Worm (Caenorhabditis elegans) whole organism, young adult: ENCODE results near the gene ZK856.18.

Source experiments
- B0035.1 ChIP-seq: sonication (generic microtip); optimal IDR thresholded peaks from 2 replicates; lab custom pipeline; 2016; ENCODE audit warnings: missing genetic modification characterization, mild to moderate bottlenecking, missing compliant biosample characterization, missing genotype, missing genetic modification reagents
- F57A8.1 ChIP-seq: fragments of 200-800 bp; sonication (Bioruptor generic); optimal IDR thresholded peaks from 2 replicates; lab custom pipeline; 2018; ENCODE audit warnings: mild to moderate bottlenecking, missing genetic modification characterization, moderate library complexity, missing compliant biosample characterization
- T26A5.8 ChIP-seq: sonication (generic microtip); optimal IDR thresholded peaks from 2 replicates; lab custom pipeline; 2016; ENCODE audit warnings: missing genetic modification characterization, missing compliant biosample characterization
- ZK185.1 ChIP-seq: sonication (generic microtip); optimal IDR thresholded peaks from 2 replicates; lab custom pipeline; 2016; ENCODE audit warnings: mild to moderate bottlenecking, missing genetic modification characterization, missing compliant biosample characterization; ENCODE audit not compliant: poor library complexity, severe bottlenecking
- ama-1 ChIP-seq, 3 experiments: fragments of 150-350 bp in 1 of 3; sonication (generic microtip) in 2 of 3; optimal IDR thresholded peaks; 2 replicates each; lab custom pipeline; 2014 to 2018; ENCODE audit warnings: missing biosample characterization in 2 of 3, missing genetic modification characterization in 2 of 3, missing genetic modification reagents in 2 of 3
- ceh-27 ChIP-seq: fragments of 200-800 bp; sonication (Bioruptor generic); optimal IDR thresholded peaks from 2 replicates; lab custom pipeline; 2018; ENCODE audit warnings: mild to moderate bottlenecking, missing genetic modification characterization, moderate library complexity, missing compliant biosample characterization
- dpff-1 ChIP-seq: sonication (generic microtip); optimal IDR thresholded peaks from 2 replicates; lab custom pipeline; 2017; ENCODE audit warnings: mild to moderate bottlenecking, missing genetic modification characterization, missing compliant biosample characterization
- egl-18 ChIP-seq: fragments of 200-800 bp; sonication (Bioruptor generic); IDR thresholded peaks from 2 replicates; pipeline ENCODE4 v1.3.6; 2022; ENCODE audit warnings: missing genetic modification reagents, missing genetic modification characterization, missing compliant biosample characterization
- ekl-4 ChIP-seq: fragments of 200-800 bp; sonication (Bioruptor generic); IDR thresholded peaks from 2 replicates; pipeline ENCODE4 v1.3.6; 2022; ENCODE audit warnings: missing genetic modification reagents, missing genetic modification characterization, missing compliant biosample characterization
- hlh-12 ChIP-seq: sonication (generic microtip); optimal IDR thresholded peaks from 2 replicates; lab custom pipeline; 2016; ENCODE audit warnings: missing genetic modification characterization, missing compliant biosample characterization
- hsf-1 ChIP-seq: fragments of 200-800 bp; sonication (Bioruptor generic); IDR thresholded peaks from 2 replicates; pipeline ENCODE4 v1.3.6; 2022; ENCODE audit warnings: missing genetic modification reagents, missing genetic modification characterization, missing compliant biosample characterization
- let-607 ChIP-seq, 2 experiments: fragments of 200-800 bp in 1 of 2; sonication (Bioruptor generic) in 1 of 2; sonication (generic microtip) in 1 of 2; optimal IDR thresholded peaks; 2 replicates each; lab custom pipeline; 2016 to 2018; ENCODE audit warnings: mild to moderate bottlenecking in 2 of 2, missing compliant biosample characterization in 2 of 2, missing genetic modification characterization in 2 of 2, moderate library complexity in 2 of 2, missing genotype in 1 of 2
- lin-26 ChIP-seq: fragments of 200-800 bp; sonication (Bioruptor generic); IDR thresholded peaks from 2 replicates; pipeline ENCODE4 v1.3.6; 2022; ENCODE audit warnings: missing genetic modification reagents, missing genetic modification characterization, missing compliant biosample characterization
- lir-1 ChIP-seq: fragments of 200-800 bp; sonication (Bioruptor generic); conservative IDR thresholded peaks from 2 replicates; pipeline ENCODE4 v1.3.6; 2022; ENCODE audit warnings: missing genetic modification reagents, missing genetic modification characterization, missing compliant biosample characterization
- mes-4 ChIP-seq: sonication (generic microtip); optimal IDR thresholded peaks from 2 replicates; lab custom pipeline; 2016; ENCODE audit warnings: missing genotype, missing genetic modification characterization, missing compliant biosample characterization
- nfya-1 ChIP-seq: sonication (generic microtip); optimal IDR thresholded peaks from 2 replicates; lab custom pipeline; 2017; ENCODE audit warnings: antibody characterized with exemption, missing compliant biosample characterization, missing genetic modification characterization, borderline replicate concordance; ENCODE audit not compliant: insufficient read depth
- nfya-2 ChIP-seq: fragments of 200-800 bp; sonication (Bioruptor generic); IDR thresholded peaks from 2 replicates; pipeline ENCODE4 v1.3.6; 2022; ENCODE audit warnings: missing genetic modification reagents, missing genetic modification characterization, missing compliant biosample characterization
- nhr-80 ChIP-seq: sonication (generic microtip); optimal IDR thresholded peaks from 2 replicates; lab custom pipeline; 2016; ENCODE audit warnings: missing genetic modification characterization, missing compliant biosample characterization
- tlf-1 ChIP-seq: fragments of 200-800 bp; sonication (Bioruptor generic); optimal IDR thresholded peaks from 2 replicates; lab custom pipeline; 2018; ENCODE audit warnings: mild to moderate bottlenecking, missing genetic modification characterization, missing compliant biosample characterization
- unc-130 ChIP-seq: sonication (generic microtip); optimal IDR thresholded peaks from 2 replicates; lab custom pipeline; 2016; ENCODE audit warnings: missing genetic modification reagents, missing genetic modification characterization, missing compliant biosample characterization
- unc-62 ChIP-seq: fragments of 150-350 bp; optimal IDR thresholded peaks from 2 replicates; lab custom pipeline; 2014; ENCODE audit warnings: missing biosample characterization, missing genetic modification reagents, missing genetic modification characterization
- zfh-2 ChIP-seq: fragments of 200-800 bp; sonication (Bioruptor generic); conservative IDR thresholded peaks from 2 replicates; pipeline ENCODE4 v1.3.6; 2022; ENCODE audit warnings: missing genetic modification reagents, missing genetic modification characterization, missing compliant biosample characterization
- ztf-22 ChIP-seq: fragments of 200-800 bp; sonication (Bioruptor generic); optimal IDR thresholded peaks from 2 replicates; lab custom pipeline; 2018; ENCODE audit warnings: mild to moderate bottlenecking, missing genetic modification characterization, moderate library complexity, missing compliant biosample characterization
- ztf-25 ChIP-seq: fragments of 200-800 bp; sonication (Bioruptor generic); IDR thresholded peaks from 2 replicates; pipeline ENCODE4 v1.3.6; 2022; ENCODE audit warnings: missing genetic modification reagents, missing genetic modification characterization, missing compliant biosample characterization
- ztf-26 ChIP-seq: sonication (generic microtip); optimal IDR thresholded peaks from 2 replicates; lab custom pipeline; 2017; ENCODE audit warnings: missing genetic modification characterization, missing compliant biosample characterization
- ztf-3 ChIP-seq: fragments of 200-800 bp; sonication (Bioruptor generic); optimal IDR thresholded peaks from 2 replicates; lab custom pipeline; 2018; ENCODE audit warnings: mild to moderate bottlenecking, missing genetic modification characterization, missing compliant biosample characterization

Gene ZK856.18

DNA sequence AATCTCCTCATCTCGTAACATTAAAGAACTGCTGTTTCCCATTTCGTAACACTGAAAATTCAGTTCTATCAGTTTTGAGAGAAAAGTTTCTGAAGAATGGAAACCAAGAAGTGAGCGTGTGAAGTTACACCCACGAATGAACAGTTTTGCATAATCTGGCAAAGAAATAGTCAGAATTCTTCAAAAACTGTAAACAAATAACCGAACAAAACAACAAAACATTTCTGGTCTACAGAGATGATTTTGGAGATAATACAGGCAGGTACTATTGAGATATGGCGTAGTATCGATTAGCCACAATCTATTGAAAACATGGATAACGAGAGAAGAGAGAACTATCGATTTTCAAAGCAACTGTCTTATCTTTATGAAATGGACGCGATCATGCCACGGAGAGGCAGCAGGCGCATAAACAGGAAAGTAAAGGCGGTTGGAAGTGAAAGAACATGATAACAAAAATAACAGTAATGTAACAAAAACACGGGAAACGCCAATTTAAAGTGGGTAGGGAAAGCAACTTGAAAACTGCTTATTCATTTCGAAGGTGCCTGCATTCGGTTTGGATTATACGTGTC lies 17.7 kb upstream of the ZK856.18 start, which contains the start of gene chpf-1 (continued):
- no peak for TF ChIP-seq F57A8.1 (GFP tag; lab: Kevin White, UChicago)

ce11 chrV:10202340-10202739 lies 16.5 kb upstream of the ZK856.18 start:
- TF ChIP-seq dpff-1 (tag; lab: Kevin White, UChicago) (no peak), B0035.1 (tag; lab: Kevin White, UChicago) (no peak), tlf-1 (no peak), lin-26 (GFP tag; lab: Robert Waterston, UW) (no peak), ceh-27 (GFP tag; lab: Kevin White, UChicago) (no peak), ztf-25 (GFP tag; lab: Robert Waterston, UW) (no peak), lir-1 (GFP tag; lab: Robert Waterston, UW) (no peak), F57A8.1 (GFP tag; lab: Kevin White, UChicago) (no peak), unc-62 (GFP tag; lab: Kevin White, UChicago) (no peak), mes-4 (no peak), ZK185.1 (tag; lab: Kevin White, UChicago) (no peak), unc-130 (no peak)

ce11 chrV:10201913-10202312 lies 16.1 kb upstream of the ZK856.18 start, which contains the start of gene ZK856.7:
Gene ZK856.7, plus strand, starts transcription at chrV:10202098.
- no peak for TF ChIP-seq egl-18 (GFP tag; lab: Robert Waterston, UW)
- TF ChIP-seq ama-1 (optimal IDR thresholded peaks at IDR 0.05; lab: Kevin White, UChicago) = no peak
- peak in 1 of 2 experiments; percentile 7 for TF ChIP-seq ama-1 (GFP tag; optimal IDR thresholded peaks at IDR 0.05; lab: Kevin White, UChicago)

ce11 chrV:10198386-10198785 lies 12.6 kb upstream of the ZK856.18 start, which contains the start of gene ZK856.6:
Gene ZK856.6, plus strand, starts transcription at chrV:10198686.
- no peak for TF ChIP-seq ztf-26 (tag; lab: Kevin White, UChicago)
- TF ChIP-seq B0035.1 (tag; lab: Kevin White, UChicago) = no peak
- TF ChIP-seq, all 124 proteins: peak for 0

ce11 chrV:10191242-10191641 lies 5.4 kb upstream of the ZK856.18 start:
- TF ChIP-seq nfya-2 (no peak), hlh-12 (tag; lab: Kevin White, UChicago) (no peak), ztf-22 (GFP tag; lab: Kevin White, UChicago) (no peak), nhr-80 (tag; lab: Kevin White, UChicago) (peak; percentile 23), zfh-2 (GFP tag; lab: Robert Waterston, UW) (no peak)

DNA sequence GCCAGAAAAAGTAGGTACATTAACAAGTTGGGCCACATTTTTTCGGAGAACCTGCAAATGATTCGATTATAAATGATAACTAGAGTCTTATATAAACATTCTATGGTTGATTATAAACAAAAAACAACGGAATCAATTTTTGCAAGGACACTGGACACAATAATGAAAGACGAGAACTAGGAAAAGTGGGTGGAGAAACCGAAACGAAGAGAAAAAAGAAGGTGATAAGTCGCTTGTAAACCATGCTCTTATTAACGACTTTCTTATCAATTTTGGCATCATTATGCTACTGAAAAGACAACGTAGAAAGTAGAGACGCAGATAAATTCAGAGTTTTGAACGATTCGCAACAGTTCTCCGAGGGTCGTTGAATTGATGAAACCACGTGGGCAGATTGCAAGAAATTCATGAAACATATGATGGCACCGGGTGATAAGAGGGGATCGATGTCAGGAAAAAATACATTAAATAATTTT lies 4.3 kb upstream of the ZK856.18 start, which contains the start of gene ZK856.5:
Gene ZK856.5 (minus strand): TSS at position 51 of the 476 bp plus-strand sequence.
- TF ChIP-seq hsf-1 = no peak
- TF ChIP-seq nhr-80 (tag; lab: Kevin White, UChicago) = peak; percentile 69
- peak in 1 of 2 experiments; percentile 16 for TF ChIP-seq let-607 (tag; optimal IDR thresholded peaks at IDR 0.05; lab: Kevin White, UChicago)
- no peak for TF ChIP-seq nfya-1 (tag; lab: Kevin White, UChicago)
- TF ChIP-seq ztf-3 (GFP tag; lab: Kevin White, UChicago) = no peak

DNA sequence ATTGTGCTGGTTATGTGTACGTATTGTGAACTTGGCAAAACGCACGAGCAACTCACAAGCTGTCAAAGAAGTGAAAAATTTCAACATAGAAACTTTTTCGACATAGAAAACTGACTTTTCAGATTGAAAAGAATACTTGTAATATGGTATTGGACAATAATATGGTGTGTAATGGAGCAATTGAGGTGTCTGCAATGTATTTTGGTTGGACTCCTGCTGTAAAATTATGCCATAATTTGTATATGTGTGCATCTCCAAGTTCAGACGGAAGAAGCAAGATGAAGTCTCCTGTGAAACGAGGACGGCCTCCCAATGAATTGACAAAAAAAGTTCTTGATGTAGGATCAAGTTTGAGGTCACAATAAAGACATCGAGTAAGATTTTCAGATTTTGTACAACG lies 2.0 kb downstream of the ZK856.18 start:
- no peak for TF ChIP-seq ekl-4
- TF ChIP-seq zfh-2 (GFP tag; lab: Robert Waterston, UW) = no peak
- no peak for TF ChIP-seq T26A5.8
